Fruit fly (Drosophila melanogaster) whole organism, prepupa: Measurements from ENCODE around the gene CG32373.

Experiments used
- Blimp-1 ChIP-seq: fragments of 200-800 bp; sonication (Bioruptor generic); optimal IDR thresholded peaks from 3 replicates; lab custom pipeline; 2017; ENCODE audit warnings: missing biosample characterization, missing genetic modification characterization, mild to moderate bottlenecking, moderate library complexity, missing genetic modification reagents
- CG10631 ChIP-seq: fragments of 200-800 bp; sonication (Bioruptor generic); optimal IDR thresholded peaks from 2 replicates; lab custom pipeline; 2016; ENCODE audit warnings: missing biosample characterization, missing genetic modification characterization
- CG10669 ChIP-seq: fragments of 200-800 bp; sonication (Bioruptor generic); optimal IDR thresholded peaks from 3 replicates; lab custom pipeline; 2018; ENCODE audit warnings: missing biosample characterization, mild to moderate bottlenecking, missing genetic modification characterization, moderate library complexity
- CG11294 ChIP-seq: fragments of 200-800 bp; sonication (Bioruptor generic); IDR thresholded peaks from 2 replicates; pipeline ENCODE4 v1.3.6; 2022; ENCODE audit warnings: missing biosample characterization, missing genetic modification characterization
- CG11762 ChIP-seq: fragments of 200-800 bp; sonication (Bioruptor generic); optimal IDR thresholded peaks from 3 replicates; lab custom pipeline; 2016; ENCODE audit warnings: missing biosample characterization, missing genetic modification characterization; ENCODE audit not compliant: insufficient read depth
- CG11902 ChIP-seq: fragments of 200-800 bp; sonication (Bioruptor generic); optimal IDR thresholded peaks from 3 replicates; lab custom pipeline; 2016; ENCODE audit warnings: missing biosample characterization, missing genetic modification characterization
- CG15336 ChIP-seq: fragments of 200-800 bp; sonication (Bioruptor generic); IDR thresholded peaks from 2 replicates; pipeline ENCODE4 v1.3.6; 2022; ENCODE audit warnings: missing biosample characterization, missing genetic modification characterization
- CG34406 ChIP-seq: fragments of 200-800 bp; sonication (Bioruptor generic); optimal IDR thresholded peaks from 3 replicates; lab custom pipeline; 2016; ENCODE audit warnings: missing biosample characterization, missing genetic modification characterization
- CG3919 ChIP-seq: fragments of 200-800 bp; sonication (Bioruptor generic); optimal IDR thresholded peaks from 3 replicates; lab custom pipeline; 2016; ENCODE audit warnings: missing biosample characterization, missing genetic modification characterization
- CG4318 ChIP-seq: fragments of 200-800 bp; sonication (Bioruptor generic); optimal IDR thresholded peaks from 3 replicates; lab custom pipeline; 2017; ENCODE audit warnings: missing biosample characterization, mild to moderate bottlenecking, missing genetic modification characterization
- CG6276 ChIP-seq: fragments of 200-800 bp; sonication (Bioruptor generic); optimal IDR thresholded peaks from 2 replicates; lab custom pipeline; 2017; ENCODE audit warnings: missing biosample characterization, mild to moderate bottlenecking, missing genetic modification characterization
- CG6808 ChIP-seq: fragments of 200-800 bp; sonication (Bioruptor generic); optimal IDR thresholded peaks from 3 replicates; lab custom pipeline; 2017; ENCODE audit warnings: missing biosample characterization, missing genetic modification characterization, mild to moderate bottlenecking, moderate library complexity, missing genetic modification reagents
- CG7368 ChIP-seq: fragments of 200-800 bp; sonication (Bioruptor generic); optimal IDR thresholded peaks from 3 replicates; lab custom pipeline; 2016; ENCODE audit warnings: missing biosample characterization, missing genetic modification characterization
- CG8119 ChIP-seq: fragments of 200-800 bp; sonication (Bioruptor generic); IDR thresholded peaks from 3 replicates; pipeline ENCODE4 v1.3.6; 2022; ENCODE audit warnings: missing biosample characterization, missing genetic modification characterization
- CG8319 ChIP-seq: fragments of 200-800 bp; sonication (Bioruptor generic); optimal IDR thresholded peaks from 3 replicates; lab custom pipeline; 2016; ENCODE audit warnings: missing biosample characterization, missing genetic modification characterization
- CG8632 ChIP-seq: fragments of 200-800 bp; sonication (Bioruptor generic); optimal IDR thresholded peaks from 3 replicates; lab custom pipeline; 2016; ENCODE audit warnings: missing biosample characterization, missing genetic modification characterization
- CG9139 ChIP-seq: fragments of 200-800 bp; sonication (Bioruptor generic); optimal IDR thresholded peaks from 3 replicates; lab custom pipeline; 2017; ENCODE audit warnings: missing biosample characterization, mild to moderate bottlenecking, missing genetic modification characterization
- Eip75B ChIP-seq: fragments of 200-800 bp; sonication (Bioruptor generic); optimal IDR thresholded peaks from 3 replicates; lab custom pipeline; 2016; ENCODE audit warnings: missing biosample characterization, missing genetic modification characterization
- Ets21C ChIP-seq: fragments of 200-800 bp; sonication (Bioruptor generic); optimal IDR thresholded peaks from 3 replicates; lab custom pipeline; 2016; ENCODE audit warnings: missing biosample characterization, missing genetic modification characterization
- Ets96B ChIP-seq: fragments of 200-800 bp; optimal IDR thresholded peaks from 2 replicates; lab custom pipeline; 2019; ENCODE audit warnings: missing biosample characterization, mild to moderate bottlenecking, missing genetic modification characterization, moderate library complexity
- Hr38 ChIP-seq: sonication (Bioruptor generic); optimal IDR thresholded peaks from 2 replicates; lab custom pipeline; 2016; ENCODE audit warnings: missing biosample characterization, missing genetic modification characterization
- Hr39 ChIP-seq: fragments of 200-800 bp; sonication (Bioruptor generic); optimal IDR thresholded peaks from 2 replicates; lab custom pipeline; 2016; ENCODE audit warnings: missing biosample characterization, missing genetic modification characterization
- Hr4 ChIP-seq: fragments of 200-800 bp; sonication (Bioruptor generic); optimal IDR thresholded peaks from 3 replicates; lab custom pipeline; 2016; ENCODE audit warnings: missing biosample characterization, missing genetic modification characterization
- Lpt ChIP-seq: fragments of 200-800 bp; sonication (Bioruptor generic); optimal IDR thresholded peaks from 3 replicates; lab custom pipeline; 2016; ENCODE audit warnings: missing biosample characterization, missing genetic modification characterization
- Met ChIP-seq: fragments of 200-800 bp; sonication (Bioruptor generic); optimal IDR thresholded peaks from 3 replicates; lab custom pipeline; 2016; ENCODE audit warnings: missing biosample characterization, missing genetic modification characterization
- OdsH ChIP-seq: fragments of 200-800 bp; sonication (Bioruptor generic); optimal IDR thresholded peaks from 3 replicates; lab custom pipeline; 2016; ENCODE audit warnings: missing biosample characterization, missing genetic modification characterization
- Smox ChIP-seq: fragments of 200-800 bp; sonication (Bioruptor generic); optimal IDR thresholded peaks from 3 replicates; lab custom pipeline; 2016; ENCODE audit warnings: missing biosample characterization, missing genetic modification characterization
- Sox14 ChIP-seq: fragments of 200-800 bp; sonication (Bioruptor generic); optimal IDR thresholded peaks from 3 replicates; lab custom pipeline; 2016; ENCODE audit warnings: missing biosample characterization, missing genetic modification characterization
- acj6 ChIP-seq: fragments of 200-800 bp; sonication (Bioruptor generic); optimal IDR thresholded peaks from 3 replicates; lab custom pipeline; 2016; ENCODE audit warnings: missing biosample characterization, missing genetic modification characterization
- dac ChIP-seq: fragments of 200-800 bp; sonication (Bioruptor generic); optimal IDR thresholded peaks from 2 replicates; lab custom pipeline; 2017; ENCODE audit warnings: missing biosample characterization, mild to moderate bottlenecking, missing genetic modification characterization
- dsx ChIP-seq: fragments of 200-800 bp; optimal IDR thresholded peaks from 3 replicates; lab custom pipeline; 2019; ENCODE audit warnings: missing biosample characterization, mild to moderate bottlenecking, missing genetic modification characterization, moderate library complexity; ENCODE audit not compliant: poor library complexity, severe bottlenecking
- eg ChIP-seq: fragments of 200-800 bp; sonication (Bioruptor generic); IDR thresholded peaks from 3 replicates; pipeline ENCODE4 v1.3.6; 2022; ENCODE audit warnings: missing biosample characterization, missing genetic modification characterization
- esn ChIP-seq: fragments of 200-800 bp; sonication (Bioruptor generic); optimal IDR thresholded peaks from 2 replicates; lab custom pipeline; 2016; ENCODE audit warnings: missing biosample characterization, mild to moderate bottlenecking, missing genetic modification characterization, moderate library complexity
- fd59A ChIP-seq: fragments of 200-800 bp; sonication (Bioruptor generic); optimal IDR thresholded peaks from 2 replicates; lab custom pipeline; 2017; ENCODE audit warnings: missing biosample characterization, mild to moderate bottlenecking, missing genetic modification characterization, missing genetic modification reagents
- fkh ChIP-seq: fragments of 200-800 bp; sonication (Bioruptor generic); optimal IDR thresholded peaks from 3 replicates; lab custom pipeline; 2017; ENCODE audit warnings: missing biosample characterization, mild to moderate bottlenecking, missing genetic modification characterization, moderate library complexity
- lz ChIP-seq: fragments of 200-800 bp; sonication (Bioruptor generic); optimal IDR thresholded peaks from 3 replicates; lab custom pipeline; 2016; ENCODE audit warnings: missing biosample characterization, missing genetic modification characterization
- net ChIP-seq: fragments of 200-800 bp; sonication (Bioruptor generic); optimal IDR thresholded peaks from 3 replicates; lab custom pipeline; 2016; ENCODE audit warnings: missing biosample characterization, missing genetic modification characterization
- pdm3 ChIP-seq: fragments of 200-800 bp; sonication (Bioruptor generic); optimal IDR thresholded peaks from 3 replicates; lab custom pipeline; 2016; ENCODE audit warnings: missing biosample characterization, missing genetic modification characterization
- ss ChIP-seq, 2 experiments: fragments of 200-800 bp; sonication (Bioruptor generic); optimal IDR thresholded peaks; 2 replicates in 1 of 2; 3 replicates in 1 of 2; lab custom pipeline; 2017 to 2018; ENCODE audit warnings: mild to moderate bottlenecking in 2 of 2, missing biosample characterization in 2 of 2, missing genetic modification characterization in 2 of 2, moderate library complexity in 1 of 2
- svp ChIP-seq: fragments of 200-800 bp; sonication (Bioruptor generic); peaks from one replicate; lab custom pipeline; 2016; ENCODE audit warnings: missing biosample characterization, missing genetic modification characterization
- topi ChIP-seq: fragments of 200-800 bp; sonication (Bioruptor generic); optimal IDR thresholded peaks from 3 replicates; lab custom pipeline; 2016; ENCODE audit warnings: missing biosample characterization, missing genetic modification characterization
- vri ChIP-seq: fragments of 200-800 bp; sonication (Bioruptor generic); optimal IDR thresholded peaks from 3 replicates; lab custom pipeline; 2016; ENCODE audit warnings: missing biosample characterization, mild to moderate bottlenecking, missing genetic modification characterization

CG32373 gene

DNA sequence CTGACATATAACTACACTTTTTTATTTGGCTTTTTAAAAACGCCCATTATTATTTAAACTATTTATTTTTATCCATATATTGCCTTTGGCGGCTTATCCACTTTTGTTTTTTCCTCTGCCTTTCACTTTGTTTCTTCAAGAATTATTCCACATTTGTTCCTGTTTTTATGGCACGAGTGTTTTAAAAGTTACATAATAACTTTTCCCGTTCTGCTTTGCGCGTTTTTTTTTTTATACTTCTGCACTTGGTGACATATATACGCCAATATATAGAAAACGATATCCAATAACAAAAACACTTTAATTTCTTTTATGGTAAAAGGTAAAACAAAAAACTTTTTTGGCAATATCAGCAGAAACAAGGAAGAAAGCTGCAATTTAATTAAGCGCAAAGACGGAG is 124.3 kb downstream of the CG32373 start:
- no peak for TF ChIP-seq CG8119
- TF ChIP-seq Ets96B = no peak
- TF ChIP-seq dsx = no peak
- TF ChIP-seq CG9139 (GFP tag; lab: Kevin White, UChicago) = no peak
- no peak for TF ChIP-seq CG11762 (GFP tag; lab: Kevin White, UChicago)
- no peak for TF ChIP-seq Ets21C (GFP tag; lab: Kevin White, UChicago)
- TF ChIP-seq CG11902 = no peak
- TF ChIP-seq OdsH (GFP tag; lab: Kevin White, UChicago) = no peak
- no peak for TF ChIP-seq Sox14 (GFP tag; lab: Kevin White, UChicago)
- TF ChIP-seq fkh (GFP tag; lab: Kevin White, UChicago) = no peak
- no peak for TF ChIP-seq dac (GFP tag; lab: Kevin White, UChicago)
- TF ChIP-seq Eip75B = no peak
- TF ChIP-seq vri = no peak
- no peak for TF ChIP-seq CG8319 (GFP tag; lab: Kevin White, UChicago)

dm6 chr3L:7775365-7775905 is 125.1 kb downstream of the CG32373 start, which contains the start of gene Clk:
Gene Clk (minus strand): TSS chr3L:7775603.
- TF ChIP-seq Lpt (GFP tag; lab: Kevin White, UChicago) = no peak
- peak; percentile 11 for TF ChIP-seq vri
- no peak for TF ChIP-seq CG10669 (GFP tag; lab: Kevin White, UChicago)
- no peak for TF ChIP-seq topi (GFP tag; lab: Kevin White, UChicago)
- TF ChIP-seq CG7368 = no peak

dm6 chr3L:7781353-7782050 is 131.2 kb downstream of the CG32373 start:
- no peak for TF ChIP-seq acj6
- no peak for TF ChIP-seq ss (GFP tag; optimal IDR thresholded peaks at IDR 0.05; lab: Kevin White, UChicago)
- TF ChIP-seq dsx = peak; percentile 91
- TF ChIP-seq svp (GFP tag; lab: Kevin White, UChicago) = peak; percentile 75
- peak; percentile 45; the same call in 1 of the 2 replicates for TF ChIP-seq CG15336 (GFP tag; lab: Robert Waterston, UW)
- peak; percentile 58 for TF ChIP-seq vri
- TF ChIP-seq CG9139 (GFP tag; lab: Kevin White, UChicago) = no peak

dm6 chr3L:7782051-7782682 is 131.8 kb downstream of the CG32373 start:
- TF ChIP-seq Hr38 (GFP tag; lab: Kevin White, UChicago) (no peak), dsx (no peak), CG34406 (GFP tag; lab: Kevin White, UChicago) (no peak), Lpt (GFP tag; lab: Kevin White, UChicago) (no peak), lz (GFP tag; lab: Kevin White, UChicago) (no peak), CG8632 (no peak), Met (GFP tag; lab: Kevin White, UChicago) (peak; percentile 31), CG7368 (no peak), Hr4 (GFP tag; lab: Kevin White, UChicago) (no peak), Eip75B (no peak), CG11294 (GFP tag; lab: Robert Waterston, UW) (no peak), esn (GFP tag; lab: Kevin White, UChicago) (peak; percentile 54), Hr39 (GFP tag; lab: Kevin White, UChicago) (no peak), ss (GFP tag; optimal IDR thresholded peaks at IDR 0.05; lab: Kevin White, UChicago) (no peak), CG10631 (GFP tag; lab: Kevin White, UChicago) (no peak), CG3919 (GFP tag; lab: Kevin White, UChicago) (no peak), CG8119 (no peak), eg (GFP tag; lab: Robert Waterston, UW) (no peak), fd59A (GFP tag; lab: Kevin White, UChicago) (no peak), Blimp-1 (GFP tag; lab: Kevin White, UChicago) (peak; percentile 36), CG10669 (GFP tag; lab: Kevin White, UChicago) (no peak), Smox (GFP tag; lab: Kevin White, UChicago) (no peak), net (GFP tag; lab: Kevin White, UChicago) (no peak), Ets21C (GFP tag; lab: Kevin White, UChicago) (no peak), pdm3 (GFP tag; lab: Kevin White, UChicago) (no peak), Sox14 (GFP tag; lab: Kevin White, UChicago) (no peak), dac (GFP tag; lab: Kevin White, UChicago) (no peak), svp (GFP tag; lab: Kevin White, UChicago) (peak; percentile 69), CG6276 (no peak), CG6808 (GFP tag; lab: Kevin White, UChicago) (no peak), CG4318 (GFP tag; lab: Kevin White, UChicago) (no peak), OdsH (GFP tag; lab: Kevin White, UChicago) (no peak)
